Fruit fly (Drosophila melanogaster) whole organism, wandering third instar larva: ENCODE data around the gene Pgant35A.

Experiments used
- Abd-B ChIP-seq: fragments of >200 bp; optimal IDR thresholded peaks from 2 replicates; lab custom pipeline; 2017; ENCODE audit warnings: missing biosample characterization, missing genetic modification characterization
- CG32264 ChIP-seq: fragments of 200-800 bp; sonication (Bioruptor generic); optimal IDR thresholded peaks from 2 replicates; lab custom pipeline; 2016; ENCODE audit warnings: missing biosample characterization, missing genetic modification characterization
- CG9705 ChIP-seq: fragments of 200-800 bp; sonication (Bioruptor generic); optimal IDR thresholded peaks from 2 replicates; lab custom pipeline; 2018; ENCODE audit warnings: missing biosample characterization, mild to moderate bottlenecking, missing genetic modification characterization
- CrebA ChIP-seq: fragments of 200-800 bp; sonication (Bioruptor generic); optimal IDR thresholded peaks from 2 replicates; lab custom pipeline; 2016; ENCODE audit warnings: missing biosample characterization, mild to moderate bottlenecking, missing genetic modification characterization, borderline replicate concordance
- Dfd ChIP-seq: fragments of >200 bp; optimal IDR thresholded peaks from 2 replicates; lab custom pipeline; 2017; ENCODE audit warnings: missing biosample characterization, missing genetic modification characterization
- Dif ChIP-seq: fragments of 200-275, 200-300 bp; sonication (Bioruptor generic); optimal IDR thresholded peaks from 2 replicates; lab custom pipeline; 2018; ENCODE audit warnings: missing biosample characterization, missing genetic modification characterization; ENCODE audit not compliant: partially characterized antibody
- GATAd ChIP-seq: sonication (Bioruptor generic); optimal IDR thresholded peaks from 2 replicates; lab custom pipeline; 2016; ENCODE audit warnings: missing biosample characterization, missing genetic modification characterization
- HLH106 ChIP-seq: fragments of 200-800 bp; optimal IDR thresholded peaks from 3 replicates; lab custom pipeline; 2019; ENCODE audit warnings: missing biosample characterization, mild to moderate bottlenecking, missing genetic modification characterization, moderate library complexity
- Hnf4 ChIP-seq: fragments of 200-800 bp; sonication (Bioruptor generic); optimal IDR thresholded peaks from 2 replicates; lab custom pipeline; 2016; ENCODE audit warnings: missing biosample characterization, mild to moderate bottlenecking, missing genetic modification characterization
- Hr78 ChIP-seq: fragments of >200 bp; optimal IDR thresholded peaks from 2 replicates; lab custom pipeline; 2017; ENCODE audit warnings: missing biosample characterization, missing genetic modification characterization
- Jra ChIP-seq: sonication (Bioruptor generic); optimal IDR thresholded peaks from 2 replicates; lab custom pipeline; 2016; ENCODE audit warnings: missing biosample characterization, missing genetic modification characterization
- Mio ChIP-seq: sonication (Bioruptor generic); optimal IDR thresholded peaks from 2 replicates; lab custom pipeline; 2016; ENCODE audit warnings: missing biosample characterization, missing genetic modification characterization
- Myc ChIP-seq: fragments of >200 bp; optimal IDR thresholded peaks from 2 replicates; lab custom pipeline; 2017
- OdsH ChIP-seq: fragments of 200-800 bp; sonication (Bioruptor generic); optimal IDR thresholded peaks from 2 replicates; lab custom pipeline; 2016; ENCODE audit warnings: missing biosample characterization, mild to moderate bottlenecking, missing genetic modification characterization
- Rel ChIP-seq, 2 experiments: fragments of 200-800 bp; sonication (Bioruptor generic) in 1 of 2; optimal IDR thresholded peaks; 2 replicates in 1 of 2; 3 replicates in 1 of 2; lab custom pipeline; 2016 to 2019; ENCODE audit warnings: mild to moderate bottlenecking in 2 of 2, missing biosample characterization in 2 of 2, missing genetic modification characterization in 2 of 2, moderate library complexity in 1 of 2
- Sp1 ChIP-seq: fragments of 200-800 bp; sonication (Bioruptor generic); optimal IDR thresholded peaks from 3 replicates; lab custom pipeline; 2019; ENCODE audit warnings: missing biosample characterization, mild to moderate bottlenecking, missing genetic modification characterization, moderate library complexity
- Vsx2 ChIP-seq: fragments of 200-300, 225-300 bp; sonication (Bioruptor generic); optimal IDR thresholded peaks from 2 replicates; lab custom pipeline; 2018; ENCODE audit warnings: missing biosample characterization, missing genetic modification characterization; ENCODE audit not compliant: partially characterized antibody
- br ChIP-seq: fragments of 200-800 bp; sonication (Bioruptor generic); optimal IDR thresholded peaks from 2 replicates; lab custom pipeline; 2016; ENCODE audit warnings: missing biosample characterization, missing genetic modification characterization
- brk ChIP-seq: fragments of 200-800 bp; sonication (Bioruptor generic); optimal IDR thresholded peaks from 2 replicates; lab custom pipeline; 2016; ENCODE audit warnings: missing biosample characterization, mild to moderate bottlenecking, missing genetic modification characterization
- dl ChIP-seq, 2 experiments: fragments of 175-275, 200-275 bp in 1 of 2; fragments of 200-275 bp in 1 of 2; sonication (Bioruptor generic); optimal IDR thresholded peaks; lab custom pipeline; 2018; ENCODE audit warnings: mild to moderate bottlenecking in 2 of 2, missing biosample characterization in 2 of 2, missing genetic modification characterization in 2 of 2, moderate library complexity in 2 of 2; ENCODE audit not compliant: partially characterized antibody in 2 of 2, insufficient read depth in 1 of 2
- dmrt93B ChIP-seq: fragments of 200-800 bp; sonication (Bioruptor generic); optimal IDR thresholded peaks from 2 replicates; lab custom pipeline; 2018; ENCODE audit warnings: missing biosample characterization, mild to moderate bottlenecking, missing genetic modification characterization
- dsf ChIP-seq: sonication (Bioruptor generic); optimal IDR thresholded peaks from 2 replicates; lab custom pipeline; 2016; ENCODE audit warnings: missing biosample characterization, missing genetic modification characterization, borderline replicate concordance
- foxo ChIP-seq, 2 experiments: fragments of 200-800 bp; sonication (Bioruptor generic); optimal IDR thresholded peaks; 2 replicates in 1 of 2; 3 replicates in 1 of 2; lab custom pipeline; 2016 to 2017; ENCODE audit warnings: missing biosample characterization in 2 of 2, missing genetic modification characterization in 2 of 2
- h ChIP-seq: fragments of 200-800 bp; sonication (Bioruptor generic); optimal IDR thresholded peaks from 3 replicates; lab custom pipeline; 2016; ENCODE audit warnings: missing biosample characterization, mild to moderate bottlenecking, missing genetic modification characterization
- jim ChIP-seq: fragments of 175-275, 200-325 bp; sonication (Bioruptor generic); optimal IDR thresholded peaks from 2 replicates; lab custom pipeline; 2016; ENCODE audit warnings: missing biosample characterization, mild to moderate bottlenecking, missing genetic modification characterization
- lola ChIP-seq: fragments of >200 bp; optimal IDR thresholded peaks from 2 replicates; lab custom pipeline; 2017; ENCODE audit warnings: missing biosample characterization, missing genetic modification characterization
- pan ChIP-seq: fragments of >200 bp; optimal IDR thresholded peaks from 2 replicates; lab custom pipeline; 2017
- psq ChIP-seq: fragments of 200-800 bp; sonication (Bioruptor generic); optimal IDR thresholded peaks from 3 replicates; lab custom pipeline; 2017; ENCODE audit warnings: missing biosample characterization, mild to moderate bottlenecking, missing genetic modification characterization, moderate library complexity
- rgr ChIP-seq: fragments of 200-800 bp; sonication (Bioruptor generic); optimal IDR thresholded peaks from 3 replicates; lab custom pipeline; 2016; ENCODE audit warnings: missing biosample characterization, mild to moderate bottlenecking, missing genetic modification characterization
- sv ChIP-seq: fragments of 200-800 bp; sonication (Bioruptor generic); optimal IDR thresholded peaks from 3 replicates; lab custom pipeline; 2016; ENCODE audit warnings: missing biosample characterization, missing genetic modification characterization
- usp ChIP-seq: fragments of >200 bp; optimal IDR thresholded peaks from 2 replicates; lab custom pipeline; 2017; ENCODE audit warnings: missing biosample characterization, missing genetic modification characterization
- woc ChIP-seq: sonication (Bioruptor generic); optimal IDR thresholded peaks from 2 replicates; lab custom pipeline; 2016; ENCODE audit warnings: missing biosample characterization, mild to moderate bottlenecking, missing genetic modification characterization

Gene Pgant35A

dm6 chr2L:14395065-14395439 lies 36.0 kb downstream of the Pgant35A start:
- TF ChIP-seq pan (no peak), OdsH (GFP tag; lab: Kevin White, UChicago) (no peak), h (GFP tag; lab: Kevin White, UChicago) (no peak)
- TF ChIP-seq, all 38 proteins: peak for 0

- TF ChIP-seq CG9705 (GFP tag; lab: Kevin White, UChicago) (no peak), Dif (no peak), foxo (GFP tag; optimal IDR thresholded peaks at IDR 0.05; lab: Kevin White, UChicago) (no peak), CrebA (GFP tag; lab: Kevin White, UChicago) (no peak), brk (no peak), Sp1 (GFP tag; lab: Kevin White, UChicago) (no peak), GATAd (GFP tag; lab: Kevin White, UChicago) (no peak), Hr78 (GFP tag; lab: Kevin White, UChicago) (no peak), usp (GFP tag; lab: Kevin White, UChicago) (no peak), Rel (GFP tag; optimal IDR thresholded peaks at IDR 0.05; lab: Kevin White, UChicago) (no peak), Rel (tag; optimal IDR thresholded peaks at IDR 0.05; lab: Kevin White, UChicago) (no peak), Hnf4 (GFP tag; lab: Kevin White, UChicago) (no peak)
These were observed 37.2 kb downstream of the Pgant35A start for dm6 chr2L:14396263-14396662.

DNA sequence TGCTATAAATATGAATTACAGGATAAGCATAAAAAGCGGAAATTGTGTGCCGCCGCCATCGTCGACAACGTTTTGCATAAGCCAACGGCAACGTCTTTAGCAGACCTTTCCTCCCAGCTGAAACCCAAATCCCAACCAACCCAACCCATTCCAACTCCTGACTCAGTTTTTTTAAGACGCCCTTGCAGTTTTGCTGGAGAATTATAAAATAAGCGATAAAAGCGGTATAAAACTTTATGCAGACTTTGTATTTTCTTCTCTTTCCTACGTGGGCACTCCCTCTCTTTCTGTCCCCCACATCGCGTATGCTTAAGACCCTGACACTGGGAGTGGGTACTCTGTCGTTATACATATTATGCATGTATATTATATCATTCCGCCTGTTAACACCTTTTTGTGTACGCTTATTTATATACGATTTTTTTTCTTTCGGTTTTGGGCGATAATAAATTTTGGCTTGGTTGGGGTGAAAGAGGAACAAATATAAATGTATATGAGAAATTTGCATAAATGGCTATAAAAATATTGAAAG lies 38.1 kb downstream of the Pgant35A start:
- TF ChIP-seq sv (no peak), rgr (GFP tag; lab: Kevin White, UChicago) (no peak), pan (no peak), Abd-B (no peak), Hr78 (GFP tag; lab: Kevin White, UChicago) (no peak), dsf (GFP tag; lab: Kevin White, UChicago) (no peak), lola (GFP tag; lab: Kevin White, UChicago) (no peak), HLH106 (tag; lab: Kevin White, UChicago) (no peak), Rel (GFP tag; optimal IDR thresholded peaks at IDR 0.05; lab: Kevin White, UChicago) (no peak), Rel (tag; optimal IDR thresholded peaks at IDR 0.05; lab: Kevin White, UChicago) (no peak), dl (GFP tag; optimal IDR thresholded peaks at IDR 0.05; lab: Kevin White, UChicago; ENCODE audit: insufficient read depth in 1 of 2, partially characterized antibody in 2 of 2) (no peak), Mio (GFP tag; lab: Kevin White, UChicago) (no peak), dmrt93B (no peak), Vsx2 (GFP tag; lab: Kevin White, UChicago) (no peak), Sp1 (GFP tag; lab: Kevin White, UChicago) (no peak), Dif (no peak), CG32264 (GFP tag; lab: Kevin White, UChicago) (no peak)
- TF ChIP-seq, all 38 proteins: peak for 0

dm6 chr2L:14397948-14398347 lies 38.9 kb downstream of the Pgant35A start:
- no peak for TF ChIP-seq psq (GFP tag; lab: Kevin White, UChicago)
- TF ChIP-seq Mio (GFP tag; lab: Kevin White, UChicago): no peak
- no peak for TF ChIP-seq Dfd (GFP tag; lab: Kevin White, UChicago)
- no peak for TF ChIP-seq Myc (lab: Kevin White, UChicago)
- TF ChIP-seq Abd-B: no peak
- no peak for TF ChIP-seq jim (GFP tag; lab: Kevin White, UChicago)
- no peak for TF ChIP-seq brk
- TF ChIP-seq, all 38 proteins: peak for 0

dm6 chr2L:14398562-14398961 lies 39.5 kb downstream of the Pgant35A start:
- TF ChIP-seq woc (GFP tag; lab: Kevin White, UChicago) (no peak), h (GFP tag; lab: Kevin White, UChicago) (no peak), dsf (GFP tag; lab: Kevin White, UChicago) (no peak), HLH106 (tag; lab: Kevin White, UChicago) (no peak), jim (GFP tag; lab: Kevin White, UChicago) (no peak), Sp1 (GFP tag; lab: Kevin White, UChicago) (no peak), brk (no peak), Vsx2 (GFP tag; lab: Kevin White, UChicago) (no peak), GATAd (GFP tag; lab: Kevin White, UChicago) (no peak), br (no peak), Jra (GFP tag; lab: Kevin White, UChicago) (no peak)
- TF ChIP-seq, all 38 proteins: peak for 0
